Worm (Caenorhabditis elegans) whole organism, L3 larva: Measurements from ENCODE around the gene Y42A5A.1.

Source experiments
- fos-1 ChIP-seq: fragments of 150-350 bp; optimal IDR thresholded peaks from 2 replicates; lab custom pipeline; 2014; ENCODE audit warnings: missing biosample characterization, missing genetic modification characterization
- nfya-1 ChIP-seq: sonication (generic microtip); optimal IDR thresholded peaks from 2 replicates; lab custom pipeline; 2017; ENCODE audit warnings: missing genetic modification characterization, mild to moderate bottlenecking, missing compliant biosample characterization, antibody characterized with exemption, moderate library complexity; ENCODE audit not compliant: insufficient read depth
- nhr-237 ChIP-seq: fragments of 150-350 bp; optimal IDR thresholded peaks from 2 replicates; lab custom pipeline; 2014; ENCODE audit warnings: missing biosample characterization, missing genetic modification characterization
- ztf-4 ChIP-seq: fragments of 150-350 bp; optimal IDR thresholded peaks from 2 replicates; lab custom pipeline; 2014; ENCODE audit warnings: missing biosample characterization, missing genetic modification characterization

- TF ChIP-seq nhr-237 (no peak), ztf-4 (tag; lab: Kevin White, UChicago) (no peak), fos-1 (tag; lab: Kevin White, UChicago) (no peak), nfya-1 (tag; lab: Kevin White, UChicago) (no peak)
Observed at ce11 chrV:11040473-11040872, 47.3 kb upstream of the Y42A5A.1 start, which contains the start of gene C45B11.8.
